Worm (Caenorhabditis elegans) whole organism, midembryonic: ENCODE measurements around the gene ntl-2.

ENCODE experiments used
- T22C8.4 ChIP-seq: fragments of 200-800 bp; sonication (Bioruptor generic); IDR thresholded peaks from 2 replicates; pipeline ENCODE4 v1.3.6; 2022; ENCODE audit warnings: missing genetic modification characterization, missing compliant biosample characterization
- cog-1 ChIP-seq: sonication (generic microtip); optimal IDR thresholded peaks from 2 replicates; lab custom pipeline; 2016; ENCODE audit warnings: missing genetic modification characterization, missing compliant biosample characterization
- flt-1 ChIP-seq: fragments of 200-800 bp; sonication (Bioruptor generic); IDR thresholded peaks from 2 replicates; pipeline ENCODE4 v1.3.6; 2022; ENCODE audit warnings: missing genetic modification characterization, missing compliant biosample characterization
- klf-2 ChIP-seq: fragments of 200-800 bp; sonication (Bioruptor generic); conservative IDR thresholded peaks from 2 replicates; pipeline ENCODE4 v1.3.6; 2022; ENCODE audit warnings: missing genetic modification reagents, missing genetic modification characterization, missing compliant biosample characterization
- ref-1 ChIP-seq: fragments of 200-800 bp; sonication (Bioruptor generic); conservative IDR thresholded peaks from 2 replicates; pipeline ENCODE4 v1.3.6; 2022; ENCODE audit warnings: missing genetic modification reagents, missing genetic modification characterization, missing compliant biosample characterization
- tab-1 ChIP-seq: fragments of 200-800 bp; sonication (Bioruptor generic); IDR thresholded peaks from 2 replicates; pipeline ENCODE4 v1.3.6; 2022; ENCODE audit warnings: missing genetic modification characterization, missing compliant biosample characterization
- ztf-23 ChIP-seq: fragments of 200-800 bp; sonication (Bioruptor generic); IDR thresholded peaks from 2 replicates; pipeline ENCODE4 v1.3.6; 2022; ENCODE audit warnings: missing genetic modification reagents, missing genetic modification characterization, missing compliant biosample characterization
- ztf-29 ChIP-seq: fragments of 200-800 bp; sonication (Bioruptor generic); IDR thresholded peaks from 2 replicates; pipeline ENCODE4 v1.3.6; 2022; ENCODE audit warnings: missing genetic modification reagents, missing genetic modification characterization, missing compliant biosample characterization

DNA sequence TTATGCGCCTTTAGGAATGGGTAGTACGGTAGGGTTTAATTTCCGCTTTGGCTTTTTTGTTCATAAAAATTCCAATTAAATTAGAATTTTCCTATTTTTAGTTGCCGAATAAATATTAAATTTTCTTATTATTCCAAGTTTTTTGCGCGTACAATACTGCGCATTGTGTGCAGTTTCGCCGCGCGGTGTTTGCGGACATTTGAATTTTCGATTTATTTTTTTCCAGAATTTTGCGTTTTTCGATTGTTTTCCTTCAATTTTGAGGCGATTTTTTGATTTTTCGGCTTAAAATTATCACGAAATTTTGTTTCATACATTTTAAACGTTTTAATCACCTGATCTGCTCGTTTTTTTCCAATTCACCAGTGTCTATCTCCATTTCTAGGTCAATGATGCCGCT lies 53.4 kb downstream of the ntl-2 start, which contains the start of gene H20J04.6:
- TF ChIP-seq ztf-23 (GFP tag; lab: Robert Waterston, UW) (no peak), T22C8.4 (GFP tag; lab: Robert Waterston, UW) (no peak), cog-1 (no peak), flt-1 (no peak), klf-2 (GFP tag; lab: Robert Waterston, UW) (no peak), ztf-29 (GFP tag; lab: Robert Waterston, UW) (no peak), tab-1 (GFP tag; lab: Robert Waterston, UW) (no peak), ref-1 (GFP tag; lab: Robert Waterston, UW) (no peak)
